Fruit fly (Drosophila melanogaster): ENCODE measurements around the gene CG13962.

The CG13962 gene

DNA sequence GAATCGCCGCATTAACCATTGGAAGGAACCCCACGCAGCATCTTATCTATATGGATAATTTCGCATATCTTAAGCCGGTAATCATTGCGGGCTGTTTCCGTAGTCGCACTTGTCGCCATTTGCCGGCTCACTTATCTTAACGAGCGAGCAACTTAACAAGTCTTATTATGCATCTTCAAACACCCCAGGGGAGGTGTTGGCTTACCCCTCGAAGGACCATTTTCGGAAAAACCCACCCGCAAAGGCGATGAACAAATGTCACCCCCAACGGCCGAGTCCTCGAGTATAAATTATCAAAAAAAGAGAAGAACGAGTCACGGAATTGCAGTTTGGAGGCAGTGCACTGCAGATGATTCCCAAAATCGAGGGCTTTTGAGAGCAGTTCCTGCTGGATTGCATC, 15.0 kb upstream of the CG13962 start:
- TF ChIP-seq Jra (GFP tag; optimal IDR thresholded peaks at IDR 0.05) (no peak), jim (GFP tag; optimal IDR thresholded peaks at IDR 0.05) (no peak), psq (GFP tag; optimal IDR thresholded peaks at IDR 0.05) (no peak), Hr78 (GFP tag; optimal IDR thresholded peaks at IDR 0.05) (no peak), dmrt93B (GFP tag; optimal IDR thresholded peaks at IDR 0.05) (no peak), lola (GFP tag; optimal IDR thresholded peaks at IDR 0.05) (no peak), Dif (GFP tag; optimal IDR thresholded peaks at IDR 0.05; ENCODE audit: partially characterized antibody) (no peak), Hr83 (GFP tag; optimal IDR thresholded peaks at IDR 0.05; ENCODE audit: poor library complexity, severe bottlenecking) (no peak), br (GFP tag; optimal IDR thresholded peaks at IDR 0.05) (no peak), tai (GFP tag; optimal IDR thresholded peaks at IDR 0.05) (no peak), dsf (GFP tag; optimal IDR thresholded peaks at IDR 0.05; ENCODE audit: borderline replicate concordance) (no peak), Hnf4 (GFP tag; optimal IDR thresholded peaks at IDR 0.05) (no peak), usp (GFP tag; optimal IDR thresholded peaks at IDR 0.05) (no peak), sage (GFP tag; optimal IDR thresholded peaks at IDR 0.05) (no peak), CG32264 (GFP tag; optimal IDR thresholded peaks at IDR 0.05) (no peak), Vsx2 (GFP tag; optimal IDR thresholded peaks at IDR 0.05; ENCODE audit: partially characterized antibody) (no peak), Sp1 (GFP tag; optimal IDR thresholded peaks at IDR 0.05) (no peak), Myc (optimal IDR thresholded peaks at IDR 0.05) (no peak), woc (GFP tag; optimal IDR thresholded peaks at IDR 0.05) (no peak), Mio (GFP tag; optimal IDR thresholded peaks at IDR 0.05) (no peak)

DNA sequence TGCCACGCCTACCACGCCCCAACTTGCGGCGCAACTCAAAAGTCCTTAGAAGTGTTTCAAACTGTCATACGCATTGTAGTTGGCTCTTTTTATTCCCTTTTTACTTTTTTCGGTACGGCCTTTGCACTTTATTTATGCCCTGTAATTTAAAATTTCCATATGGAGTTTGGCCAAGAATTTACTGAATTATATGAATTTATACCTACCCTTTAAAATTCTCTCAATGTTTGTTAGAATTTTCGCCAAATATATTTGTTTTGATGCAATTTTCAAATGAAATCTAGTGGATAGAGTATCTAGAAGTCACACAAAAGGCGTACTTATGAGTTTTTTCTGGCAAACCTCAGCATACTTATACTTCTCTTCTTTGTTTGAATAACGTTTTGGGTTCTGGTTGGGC, 10.0 kb upstream of the CG13962 start:
- TF ChIP-seq N (GFP tag; optimal IDR thresholded peaks at IDR 0.05) (no peak), Sp1 (GFP tag; optimal IDR thresholded peaks at IDR 0.05) (no peak), CG32264 (GFP tag; optimal IDR thresholded peaks at IDR 0.05) (no peak), ey (GFP tag; optimal IDR thresholded peaks at IDR 0.05) (no peak), foxo (GFP tag; optimal IDR thresholded peaks at IDR 0.05) (no peak), pan (optimal IDR thresholded peaks at IDR 0.05) (no peak), jim (GFP tag; optimal IDR thresholded peaks at IDR 0.05) (no peak), Hnf4 (GFP tag; optimal IDR thresholded peaks at IDR 0.05) (no peak), rgr (GFP tag; optimal IDR thresholded peaks at IDR 0.05) (no peak), Dif (GFP tag; optimal IDR thresholded peaks at IDR 0.05; ENCODE audit: partially characterized antibody) (no peak), sage (GFP tag; optimal IDR thresholded peaks at IDR 0.05) (no peak), CG9705 (GFP tag; optimal IDR thresholded peaks at IDR 0.05) (no peak), Dfd (GFP tag; optimal IDR thresholded peaks at IDR 0.05) (no peak), fru (GFP tag; optimal IDR thresholded peaks at IDR 0.05) (no peak)

DNA sequence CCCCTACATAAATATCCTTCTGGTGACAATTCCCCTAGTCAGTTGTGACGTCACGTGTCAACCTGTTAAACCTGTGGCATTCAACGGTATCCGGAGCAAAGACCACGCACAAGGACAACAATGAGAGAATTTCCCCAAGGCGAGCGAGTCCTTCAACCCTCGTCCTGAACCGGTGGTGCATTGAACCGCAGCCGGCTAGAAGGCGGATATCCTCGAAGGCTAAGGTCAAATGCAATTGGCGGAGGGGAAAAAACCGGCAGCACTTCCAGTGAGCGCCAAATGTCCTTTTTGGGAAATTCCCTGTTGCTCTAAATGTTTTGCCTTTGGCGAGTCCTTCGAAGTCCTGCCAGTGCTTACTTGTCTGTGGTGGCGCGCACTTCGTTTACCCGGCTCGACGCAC, 5.6 kb upstream of the CG13962 start:
- no peak for TF ChIP-seq GATAd (GFP tag; optimal IDR thresholded peaks at IDR 0.05)
- no peak for TF ChIP-seq sv (GFP tag; optimal IDR thresholded peaks at IDR 0.05)
- no peak for TF ChIP-seq psq (GFP tag; optimal IDR thresholded peaks at IDR 0.05)
- no peak for TF ChIP-seq h (GFP tag; optimal IDR thresholded peaks at IDR 0.05)
- TF ChIP-seq tai (GFP tag; optimal IDR thresholded peaks at IDR 0.05) = no peak
- no peak for TF ChIP-seq CrebA (GFP tag; optimal IDR thresholded peaks at IDR 0.05; ENCODE audit: borderline replicate concordance)
- TF ChIP-seq Sp1 (GFP tag; optimal IDR thresholded peaks at IDR 0.05) = no peak
- TF ChIP-seq woc (GFP tag; optimal IDR thresholded peaks at IDR 0.05) = no peak
- TF ChIP-seq rgr (GFP tag; optimal IDR thresholded peaks at IDR 0.05) = no peak
- no peak for TF ChIP-seq dsf (GFP tag; optimal IDR thresholded peaks at IDR 0.05; ENCODE audit: borderline replicate concordance)
- TF ChIP-seq foxo (GFP tag; optimal IDR thresholded peaks at IDR 0.05) = no peak

DNA sequence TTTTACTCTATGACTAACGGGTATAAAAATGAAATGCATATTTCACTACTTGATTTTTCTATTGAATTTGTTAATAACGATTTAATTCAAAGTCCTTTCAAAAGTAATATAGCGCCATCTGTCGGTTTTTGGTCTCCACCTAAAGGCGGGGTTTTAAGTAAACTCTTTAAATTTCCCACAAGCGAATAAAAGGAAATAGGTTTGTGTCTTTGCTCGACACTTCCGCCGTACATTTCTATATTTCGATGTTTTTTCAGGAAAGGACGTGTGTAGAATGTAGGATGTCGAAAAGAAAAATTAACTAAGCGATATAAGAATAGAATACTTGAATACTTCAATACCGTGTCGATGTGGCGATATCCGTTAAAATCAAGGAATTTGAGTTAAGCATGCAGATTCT, 2.8 kb upstream of the CG13962 start:
- TF ChIP-seq CG9705 (GFP tag; optimal IDR thresholded peaks at IDR 0.05) (peak; percentile 19), woc (GFP tag; optimal IDR thresholded peaks at IDR 0.05) (no peak), Jra (GFP tag; optimal IDR thresholded peaks at IDR 0.05) (no peak), Myc (optimal IDR thresholded peaks at IDR 0.05) (peak; percentile 85), Mio (GFP tag; optimal IDR thresholded peaks at IDR 0.05) (no peak), br (GFP tag; optimal IDR thresholded peaks at IDR 0.05) (no peak), sage (GFP tag; optimal IDR thresholded peaks at IDR 0.05) (no peak), Vsx2 (GFP tag; optimal IDR thresholded peaks at IDR 0.05; ENCODE audit: partially characterized antibody) (no peak), fru (GFP tag; optimal IDR thresholded peaks at IDR 0.05) (no peak), Rel (GFP tag; optimal IDR thresholded peaks at IDR 0.05) (no peak), Rel (tag; optimal IDR thresholded peaks at IDR 0.05) (no peak), h (GFP tag; optimal IDR thresholded peaks at IDR 0.05) (no peak), Sp1 (GFP tag; optimal IDR thresholded peaks at IDR 0.05) (no peak), tai (GFP tag; optimal IDR thresholded peaks at IDR 0.05) (peak; percentile 7), OdsH (GFP tag; optimal IDR thresholded peaks at IDR 0.05) (no peak)

Measured in whole organism, wandering third instar larva.